Worm (Caenorhabditis elegans) whole organism, mixed stage, embryonic: ENCODE data around the gene F37C4.6.

Experiments
- lsy-2 ChIP-seq: fragments of 150-350 bp; optimal IDR thresholded peaks from 2 replicates; lab custom pipeline; 2014; ENCODE audit warnings: missing biosample characterization, missing genetic modification characterization
- nhr-12 ChIP-seq: fragments of 150-350 bp; optimal IDR thresholded peaks from 2 replicates; lab custom pipeline; 2014; ENCODE audit warnings: missing biosample characterization, missing genetic modification characterization
- nhr-76 ChIP-seq: sonication (generic microtip); optimal IDR thresholded peaks from 2 replicates; lab custom pipeline; 2017; ENCODE audit warnings: missing biosample characterization, missing genetic modification characterization
- pha-4 ChIP-seq: fragments of 150-350 bp; optimal IDR thresholded peaks from 2 replicates; lab custom pipeline; 2018; ENCODE audit warnings: missing biosample characterization, missing genetic modification reagents, missing genetic modification characterization
- sem-2 ChIP-seq: fragments of 200-800 bp; sonication (Bioruptor generic); optimal IDR thresholded peaks from 2 replicates; lab custom pipeline; 2018; ENCODE audit warnings: mild to moderate bottlenecking, missing genetic modification characterization, missing compliant biosample characterization
- ztf-11 ChIP-seq: fragments of 150-350 bp; optimal IDR thresholded peaks from 2 replicates; lab custom pipeline; 2014; ENCODE audit warnings: missing biosample characterization, missing genetic modification characterization

ce11 chrIV:3909114-3909513 is 31.0 kb upstream of the F37C4.6 start, which contains the start of gene F56D6.13:
- TF ChIP-seq ztf-11 (tag; lab: Kevin White, UChicago) (no peak), lsy-2 (tag; lab: Kevin White, UChicago) (no peak), nhr-76 (tag; lab: Kevin White, UChicago) (no peak), pha-4 (tag; lab: Kevin White, UChicago) (no peak), sem-2 (no peak), nhr-12 (tag; lab: Kevin White, UChicago) (no peak)
